Worm (Caenorhabditis elegans) whole organism, L4 larva: ENCODE results near the gene lin-29.

ENCODE experiments used
- F49E8.2 ChIP-seq: sonication (generic microtip); optimal IDR thresholded peaks from 2 replicates; lab custom pipeline; 2016; ENCODE audit warnings: missing compliant biosample characterization, mild to moderate bottlenecking, missing genetic modification characterization, borderline replicate concordance
- T26A8.4 ChIP-seq: fragments of 200-800 bp; sonication (Bioruptor generic); IDR thresholded peaks from 2 replicates; pipeline ENCODE4 v1.3.6; 2022; ENCODE audit warnings: missing genetic modification characterization, missing compliant biosample characterization
- Y105C5A.15 ChIP-seq: fragments of 200-800 bp; sonication (Bioruptor generic); IDR thresholded peaks from 2 replicates; pipeline ENCODE4 v1.3.6; 2022; ENCODE audit warnings: missing genetic modification characterization, missing compliant biosample characterization
- Y48G9A.11 ChIP-seq: fragments of 200-800 bp; sonication (Bioruptor generic); IDR thresholded peaks from 2 replicates; pipeline ENCODE4 v1.3.6; 2022; ENCODE audit warnings: missing genetic modification reagents, missing genetic modification characterization, missing compliant biosample characterization
- aha-1 ChIP-seq: fragments of 150-350 bp; peaks from one replicate; lab custom pipeline; 2014; ENCODE audit warnings: missing biosample characterization, missing genetic modification characterization
- aly-2 ChIP-seq: sonication (generic microtip); optimal IDR thresholded peaks from 2 replicates; lab custom pipeline; 2018; ENCODE audit warnings: missing biosample characterization, missing genetic modification characterization
- ama-1 ChIP-seq: fragments of 150-350 bp; optimal IDR thresholded peaks from 2 replicates; lab custom pipeline; 2014; ENCODE audit warnings: inconsistent platforms, mixed read lengths
- ceh-20 ChIP-seq: fragments of 200-800 bp; sonication (Bioruptor generic); IDR thresholded peaks from 2 replicates; pipeline ENCODE4 v1.3.6; 2022; ENCODE audit warnings: missing genetic modification reagents, missing genetic modification characterization, missing compliant biosample characterization
- ceh-28 ChIP-seq: fragments of 150-350 bp; optimal IDR thresholded peaks from 2 replicates; lab custom pipeline; 2014; ENCODE audit warnings: missing biosample characterization, missing genetic modification reagents, missing genetic modification characterization
- ceh-82 ChIP-seq: sonication (generic microtip); optimal IDR thresholded peaks from 2 replicates; lab custom pipeline; 2017; ENCODE audit warnings: missing biosample characterization, missing genetic modification characterization
- ces-1 ChIP-seq: fragments of 150-350 bp; sonication (generic microtip); optimal IDR thresholded peaks from 4 replicates; lab custom pipeline; 2014; ENCODE audit warnings: missing biosample characterization, missing genetic modification reagents, missing genetic modification characterization
- daf-19 ChIP-seq: fragments of 200-800 bp; sonication (Bioruptor generic); conservative IDR thresholded peaks from 2 replicates; pipeline ENCODE4 v1.3.6; 2022; ENCODE audit warnings: missing genetic modification characterization, missing compliant biosample characterization
- daf-8 ChIP-seq: fragments of 200-800 bp; sonication (Bioruptor generic); IDR thresholded peaks from 2 replicates; pipeline ENCODE4 v1.3.6; 2022; ENCODE audit warnings: missing genetic modification characterization, missing compliant biosample characterization
- dve-1 ChIP-seq: sonication (generic microtip); optimal IDR thresholded peaks from 2 replicates; lab custom pipeline; 2017; ENCODE audit warnings: antibody characterized with exemption, mild to moderate bottlenecking, missing genetic modification characterization, missing compliant biosample characterization; ENCODE audit not compliant: insufficient read depth
- egl-43 ChIP-seq: fragments of 200-800 bp; sonication (Bioruptor generic); IDR thresholded peaks from 2 replicates; pipeline ENCODE4 v1.3.6; 2022; ENCODE audit warnings: missing genetic modification reagents, missing genetic modification characterization, missing compliant biosample characterization
- hmg-1.1 ChIP-seq: fragments of 200-800 bp; sonication (Bioruptor generic); IDR thresholded peaks from 2 replicates; pipeline ENCODE4 v1.3.6; 2022; ENCODE audit warnings: missing genetic modification reagents, missing genetic modification characterization, missing compliant biosample characterization
- lin-1 ChIP-seq: fragments of 200-800 bp; sonication (Bioruptor generic); IDR thresholded peaks from 2 replicates; pipeline ENCODE4 v1.3.6; 2022; ENCODE audit warnings: missing genetic modification reagents, missing genetic modification characterization, missing compliant biosample characterization
- lin-15B ChIP-seq: fragments of 150-350 bp; sonication (generic microtip); optimal IDR thresholded peaks from 3 replicates; lab custom pipeline; 2014; ENCODE audit warnings: missing biosample characterization, missing genetic modification characterization
- lin-38 ChIP-seq: fragments of 200-800 bp; sonication (Bioruptor generic); IDR thresholded peaks from 2 replicates; pipeline ENCODE4 v1.3.6; 2022; ENCODE audit warnings: missing genetic modification reagents, missing genetic modification characterization, missing compliant biosample characterization
- lir-3 ChIP-seq: sonication (generic microtip); optimal IDR thresholded peaks from 2 replicates; lab custom pipeline; 2016; ENCODE audit warnings: mild to moderate bottlenecking, missing genetic modification characterization, missing compliant biosample characterization
- lsy-2 ChIP-seq, 2 experiments: fragments of 150-350 bp in 1 of 2; sonication (generic microtip) in 1 of 2; optimal IDR thresholded peaks; 2 replicates each; lab custom pipeline; 2014 to 2017; ENCODE audit warnings: missing biosample characterization in 2 of 2, missing genetic modification characterization in 2 of 2
- mes-2 ChIP-seq: sonication (generic microtip); optimal IDR thresholded peaks from 2 replicates; lab custom pipeline; 2016; ENCODE audit warnings: missing genotype, mild to moderate bottlenecking, missing genetic modification characterization, missing compliant biosample characterization; ENCODE audit not compliant: poor library complexity, severe bottlenecking
- mxl-2 ChIP-seq: fragments of 200-800 bp; sonication (Bioruptor generic); conservative IDR thresholded peaks from 2 replicates; pipeline ENCODE4 v1.3.6; 2022; ENCODE audit warnings: missing genetic modification reagents, missing genetic modification characterization, missing compliant biosample characterization
- nhr-10 ChIP-seq: fragments of 150-350 bp; optimal IDR thresholded peaks from 2 replicates; lab custom pipeline; 2014; ENCODE audit warnings: missing biosample characterization, missing genetic modification characterization
- nhr-11 ChIP-seq: fragments of 150-350 bp; optimal IDR thresholded peaks from 2 replicates; lab custom pipeline; 2014; ENCODE audit warnings: missing biosample characterization, missing genetic modification characterization
- nhr-111 ChIP-seq: fragments of 200-800 bp; sonication (Bioruptor generic); optimal IDR thresholded peaks from 2 replicates; lab custom pipeline; 2018; ENCODE audit warnings: mild to moderate bottlenecking, missing genetic modification characterization, missing compliant biosample characterization
- rbr-2 ChIP-seq: sonication (generic microtip); optimal IDR thresholded peaks from 2 replicates; lab custom pipeline; 2016; ENCODE audit warnings: missing genotype, missing genetic modification characterization, missing compliant biosample characterization
- sdz-12 ChIP-seq: fragments of 200-800 bp; sonication (Bioruptor generic); optimal IDR thresholded peaks from 2 replicates; lab custom pipeline; 2018; ENCODE audit warnings: mild to moderate bottlenecking, missing genetic modification characterization, missing compliant biosample characterization
- set-16 ChIP-seq: fragments of 200-800 bp; sonication (Bioruptor generic); IDR thresholded peaks from 2 replicates; pipeline ENCODE4 v1.3.6; 2022; ENCODE audit warnings: missing genetic modification reagents, missing genetic modification characterization, missing compliant biosample characterization
- snpc-1.2 ChIP-seq: fragments of 200-800 bp; sonication (Bioruptor generic); IDR thresholded peaks from 2 replicates; pipeline ENCODE4 v1.3.6; 2022; ENCODE audit warnings: missing genetic modification reagents, missing genetic modification characterization, missing compliant biosample characterization
- unc-130 ChIP-seq: sonication (generic microtip); optimal IDR thresholded peaks from 2 replicates; lab custom pipeline; 2016; ENCODE audit warnings: missing genetic modification reagents, missing genetic modification characterization, missing compliant biosample characterization
- unc-62 ChIP-seq, 3 experiments: fragments of 150-350 bp in 1 of 3; sonication (generic microtip); optimal IDR thresholded peaks in 2 of 3; peaks in 1 of 3; 1 replicate in 1 of 3; 2 replicates in 2 of 3; lab custom pipeline; 2014 to 2017; ENCODE audit warnings: missing biosample characterization in 3 of 3, missing genetic modification characterization in 3 of 3, missing genetic modification reagents in 3 of 3, missing genotype in 1 of 3
- vab-7 ChIP-seq: fragments of 200-800 bp; sonication (Bioruptor generic); IDR thresholded peaks from 2 replicates; pipeline ENCODE4 v1.3.6; 2022; ENCODE audit warnings: missing genetic modification reagents, missing genetic modification characterization, missing compliant biosample characterization
- ztf-7 ChIP-seq: fragments of 150-350 bp; optimal IDR thresholded peaks from 2 replicates; lab custom pipeline; 2014; ENCODE audit warnings: missing biosample characterization, missing genetic modification characterization

lin-29 gene

ce11 chrII:11973632-11974031 lies 38.5 kb upstream of the lin-29 start, which contains the start of gene acbp-6:
Gene acbp-6, minus strand, starts transcription at chrII:11973732.
- no peak for TF ChIP-seq nhr-111 (GFP tag; lab: Kevin White, UChicago)
- TF ChIP-seq ceh-20 (GFP tag; lab: Robert Waterston, UW) = no peak
- no peak for TF ChIP-seq lir-3 (tag; lab: Kevin White, UChicago)
- TF ChIP-seq daf-19 (GFP tag; lab: Robert Waterston, UW) = no peak
- TF ChIP-seq F49E8.2 (tag; lab: Kevin White, UChicago) = no peak
- TF ChIP-seq unc-62 (GFP tag; optimal IDR thresholded peaks at IDR 0.05 in 1 of 2; lab: Kevin White, UChicago) = peak in 1 of 2 experiments; percentile 78
- no peak for TF ChIP-seq unc-62 (tag; optimal IDR thresholded peaks at IDR 0.05; lab: Kevin White, UChicago)
- TF ChIP-seq mxl-2 = no peak
- no peak for TF ChIP-seq ceh-28 (tag; lab: Kevin White, UChicago)

ce11 chrII:11972266-11972665 lies 37.1 kb upstream of the lin-29 start:
- TF ChIP-seq mes-2 (tag; lab: Kevin White, UChicago) (no peak), unc-130 (GFP tag; lab: Kevin White, UChicago) (peak; percentile 4), lir-3 (tag; lab: Kevin White, UChicago) (no peak), ztf-7 (tag; lab: Kevin White, UChicago) (no peak), aha-1 (tag; lab: Kevin White, UChicago) (peak; percentile 40), T26A8.4 (GFP tag; lab: Robert Waterston, UW) (no peak)

DNA sequence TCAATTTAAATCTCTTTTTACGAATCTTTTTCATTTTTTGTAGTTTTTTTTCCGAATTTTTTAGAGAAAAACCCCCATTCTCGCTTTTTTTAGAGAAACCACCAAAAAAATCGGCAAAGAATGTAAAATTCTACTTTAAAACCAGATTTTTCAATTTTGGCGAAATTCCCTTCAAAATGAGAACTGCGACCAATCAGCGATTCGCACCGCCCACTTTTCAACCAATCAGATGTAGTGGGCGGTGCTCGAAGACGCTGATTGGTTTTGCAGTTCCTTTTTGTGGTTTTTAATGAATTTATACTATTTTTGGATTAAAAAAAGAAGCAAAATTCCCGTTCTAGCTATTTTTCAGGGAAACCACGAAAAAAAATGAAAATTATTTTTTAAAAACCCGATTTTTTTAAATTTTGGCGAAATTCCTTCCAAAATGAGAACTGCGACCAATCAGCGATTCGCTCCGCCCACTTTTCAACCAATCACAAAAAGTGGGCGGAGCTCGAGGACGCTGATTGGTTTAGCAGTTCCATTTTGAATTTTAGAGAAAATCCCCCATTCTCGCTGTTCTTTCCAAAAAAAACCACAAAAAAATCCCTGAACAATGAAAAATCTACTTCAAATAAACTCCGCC lies 36.0 kb upstream of the lin-29 start:
- TF ChIP-seq daf-8 (GFP tag; lab: Robert Waterston, UW) = no peak
- TF ChIP-seq nhr-10 (tag; lab: Kevin White, UChicago) = no peak
- TF ChIP-seq set-16 (GFP tag; lab: Robert Waterston, UW) = no peak
- TF ChIP-seq ceh-20 (GFP tag; lab: Robert Waterston, UW) = no peak
- TF ChIP-seq hmg-1.1 (GFP tag; lab: Robert Waterston, UW) = no peak
- no peak for TF ChIP-seq ama-1 (lab: Kevin White, UChicago)
- TF ChIP-seq nhr-11 (tag; lab: Kevin White, UChicago) = no peak
- no peak for TF ChIP-seq lin-1 (GFP tag; lab: Robert Waterston, UW)
- TF ChIP-seq lin-38 (GFP tag; lab: Robert Waterston, UW) = no peak

DNA sequence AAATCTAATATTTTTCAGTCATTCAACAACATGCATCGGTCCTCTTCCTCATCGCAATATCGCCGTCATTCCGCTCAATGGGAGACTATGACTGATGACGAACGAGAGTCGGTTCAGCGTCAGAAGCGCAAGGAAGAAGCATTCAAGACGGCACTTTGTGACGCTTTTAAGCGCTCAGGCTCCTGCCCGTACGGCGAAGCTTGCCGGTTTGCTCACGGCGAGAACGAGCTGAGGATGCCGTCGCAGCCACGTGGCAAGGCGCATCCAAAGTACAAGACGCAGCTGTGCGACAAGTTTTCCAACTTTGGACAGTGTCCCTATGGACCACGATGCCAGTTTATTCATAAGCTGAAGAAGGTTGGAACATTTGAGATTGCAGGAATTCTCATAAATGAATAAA lies 33.9 kb upstream of the lin-29 start:
- TF ChIP-seq ceh-28 (tag; lab: Kevin White, UChicago) = no peak
- 0 out of 2 replicates have a peak, but pooled peaks have one; percentile 35 for TF ChIP-seq egl-43
- peak; percentile 55 for TF ChIP-seq set-16 (GFP tag; lab: Robert Waterston, UW)
- no peak for TF ChIP-seq nhr-11 (tag; lab: Kevin White, UChicago)
- TF ChIP-seq ces-1 (GFP tag; lab: Kevin White, UChicago) = no peak

- TF ChIP-seq aly-2 (tag; lab: Kevin White, UChicago) (no peak), dve-1 (tag; lab: Kevin White, UChicago) (no peak), ceh-82 (tag; lab: Kevin White, UChicago) (no peak), egl-43 (no peak), daf-8 (GFP tag; lab: Robert Waterston, UW) (no peak), Y48G9A.11 (GFP tag; lab: Robert Waterston, UW) (peak; percentile 92), sdz-12 (no peak), lin-38 (GFP tag; lab: Robert Waterston, UW) (peak; percentile 88), mes-2 (tag; lab: Kevin White, UChicago) (no peak), unc-130 (GFP tag; lab: Kevin White, UChicago) (peak; percentile 84), snpc-1.2 (GFP tag; lab: Robert Waterston, UW) (peak; percentile 60), rbr-2 (tag; lab: Kevin White, UChicago) (no peak), vab-7 (GFP tag; lab: Robert Waterston, UW) (peak; percentile 56; the same call in 1 of the 2 replicates), lin-15B (no peak), Y105C5A.15 (GFP tag; lab: Robert Waterston, UW) (no peak), F49E8.2 (tag; lab: Kevin White, UChicago) (peak; percentile 77), lsy-2 (tag; optimal IDR thresholded peaks at IDR 0.05; lab: Kevin White, UChicago) (peak in 1 of 2 experiments; percentile 24)
- TF ChIP-seq, all 104 proteins: peak for 7
Observed at ce11 chrII:11968275-11968674, 33.1 kb upstream of the lin-29 start, which contains the start of gene mex-1. Gene mex-1, plus strand, starts transcription at chrII:11968637.
